Fruit fly (Drosophila melanogaster): ENCODE results near the gene CG14811.

The CG14811 gene

dm6 chrX:1854873-1855272, 32.7 kb upstream of the CG14811 start:
- TF ChIP-seq lola (GFP tag; optimal IDR thresholded peaks at IDR 0.05) (no peak), Rel (GFP tag; optimal IDR thresholded peaks at IDR 0.05) (no peak), Rel (tag; optimal IDR thresholded peaks at IDR 0.05) (peak; percentile 60)

DNA sequence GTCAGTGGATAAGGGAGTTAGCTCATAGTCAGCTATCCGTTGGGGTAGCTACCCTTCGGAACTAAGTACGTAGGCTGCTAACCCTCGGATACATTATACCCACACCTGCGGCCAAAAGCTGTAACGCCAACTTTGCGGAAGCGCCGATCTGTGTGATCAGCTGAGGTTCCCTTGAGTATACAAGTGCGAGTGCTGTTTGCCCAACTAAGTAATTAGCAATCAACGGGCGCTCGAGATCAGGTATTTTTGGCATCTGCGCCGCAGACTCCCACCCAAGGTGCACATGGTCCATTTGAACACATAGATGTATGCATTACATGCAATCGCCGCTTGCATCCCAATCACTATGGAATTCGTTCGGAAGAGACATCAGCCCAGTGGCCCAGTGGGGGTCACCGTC, 31.9 kb upstream of the CG14811 start:
- peak; percentile 53 for TF ChIP-seq CG32264 (GFP tag; optimal IDR thresholded peaks at IDR 0.05)
- no peak for TF ChIP-seq Mio (GFP tag; optimal IDR thresholded peaks at IDR 0.05)
- no peak for TF ChIP-seq tai (GFP tag; optimal IDR thresholded peaks at IDR 0.05)
- no peak for TF ChIP-seq usp (GFP tag; optimal IDR thresholded peaks at IDR 0.05)
- peak; percentile 45 for TF ChIP-seq Sp1 (GFP tag; optimal IDR thresholded peaks at IDR 0.05)
- TF ChIP-seq OdsH (GFP tag; optimal IDR thresholded peaks at IDR 0.05) = peak; percentile 43
- peak; percentile 53 for TF ChIP-seq rgr (GFP tag; optimal IDR thresholded peaks at IDR 0.05)
- peak; percentile 98 for TF ChIP-seq Hr83 (GFP tag; optimal IDR thresholded peaks at IDR 0.05; ENCODE audit: poor library complexity, severe bottlenecking)
- peak; percentile 17 for TF ChIP-seq HLH106 (tag; optimal IDR thresholded peaks at IDR 0.05)
- TF ChIP-seq Myc (optimal IDR thresholded peaks at IDR 0.05) = no peak
- no peak for TF ChIP-seq Hr78 (GFP tag; optimal IDR thresholded peaks at IDR 0.05)
- peak; percentile 62 for TF ChIP-seq jim (GFP tag; optimal IDR thresholded peaks at IDR 0.05)
- TF ChIP-seq br (GFP tag; optimal IDR thresholded peaks at IDR 0.05) = peak; percentile 40
- TF ChIP-seq lola (GFP tag; optimal IDR thresholded peaks at IDR 0.05) = no peak
- no peak for TF ChIP-seq psq (GFP tag; optimal IDR thresholded peaks at IDR 0.05)
- TF ChIP-seq dmrt93B (GFP tag; optimal IDR thresholded peaks at IDR 0.05) = no peak
- no peak for TF ChIP-seq woc (GFP tag; optimal IDR thresholded peaks at IDR 0.05)
- TF ChIP-seq dl (GFP tag; optimal IDR thresholded peaks at IDR 0.05; ENCODE audit: insufficient read depth in 1 of 2, partially characterized antibody in 2 of 2) = no peak
- no peak for TF ChIP-seq Rel (GFP tag; optimal IDR thresholded peaks at IDR 0.05)
- TF ChIP-seq Rel (tag; optimal IDR thresholded peaks at IDR 0.05) = no peak
- TF ChIP-seq h (GFP tag; optimal IDR thresholded peaks at IDR 0.05) = peak; percentile 82
- no peak for TF ChIP-seq sage (GFP tag; optimal IDR thresholded peaks at IDR 0.05)
- peak; percentile 11 for TF ChIP-seq sv (GFP tag; optimal IDR thresholded peaks at IDR 0.05)
- TF ChIP-seq Dif (GFP tag; optimal IDR thresholded peaks at IDR 0.05; ENCODE audit: partially characterized antibody) = no peak
- TF ChIP-seq Jra (GFP tag; optimal IDR thresholded peaks at IDR 0.05) = peak; percentile 25
- TF ChIP-seq N (GFP tag; optimal IDR thresholded peaks at IDR 0.05) = no peak
- no peak for TF ChIP-seq Dfd (GFP tag; optimal IDR thresholded peaks at IDR 0.05)
- TF ChIP-seq Vsx2 (GFP tag; optimal IDR thresholded peaks at IDR 0.05; ENCODE audit: partially characterized antibody) = no peak
- no peak for TF ChIP-seq Abd-B (GFP tag; optimal IDR thresholded peaks at IDR 0.05)
- TF ChIP-seq brk (GFP tag; optimal IDR thresholded peaks at IDR 0.05) = no peak
- TF ChIP-seq fru (GFP tag; optimal IDR thresholded peaks at IDR 0.05) = peak; percentile 27
- TF ChIP-seq pan (optimal IDR thresholded peaks at IDR 0.05) = no peak
- peak; percentile 13 for TF ChIP-seq GATAd (GFP tag; optimal IDR thresholded peaks at IDR 0.05)
- no peak for TF ChIP-seq dsf (GFP tag; optimal IDR thresholded peaks at IDR 0.05; ENCODE audit: borderline replicate concordance)
- TF ChIP-seq Hnf4 (GFP tag; optimal IDR thresholded peaks at IDR 0.05) = peak; percentile 41
- TF ChIP-seq CrebA (GFP tag; optimal IDR thresholded peaks at IDR 0.05; ENCODE audit: borderline replicate concordance) = no peak
- peak in 1 of 2 experiments; percentile 57 for TF ChIP-seq foxo (GFP tag; optimal IDR thresholded peaks at IDR 0.05)
- no peak for TF ChIP-seq ey (GFP tag; optimal IDR thresholded peaks at IDR 0.05)
- TF ChIP-seq CG9705 (GFP tag; optimal IDR thresholded peaks at IDR 0.05) = peak; percentile 11

DNA sequence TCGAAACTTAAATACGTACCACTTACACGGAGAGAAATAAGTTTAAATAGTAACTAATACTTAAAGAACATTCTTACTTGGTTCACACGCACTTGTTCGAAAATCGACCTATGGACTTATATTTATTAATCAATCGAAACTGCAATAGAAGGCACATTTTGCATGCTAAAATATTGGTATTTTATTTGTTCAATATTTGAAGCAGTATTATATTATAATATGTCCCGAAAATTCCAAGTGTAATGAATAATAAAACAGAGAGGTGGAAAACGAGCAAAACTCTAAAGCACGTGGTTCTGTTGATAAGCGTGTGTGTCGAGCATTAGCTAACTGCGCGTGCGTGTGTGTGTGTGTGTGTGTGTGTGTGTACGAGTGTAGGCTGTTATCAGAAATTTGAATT, 27.7 kb upstream of the CG14811 start:
- peak; percentile 58 for TF ChIP-seq psq (GFP tag; optimal IDR thresholded peaks at IDR 0.05)
- peak; percentile 72 for TF ChIP-seq br (GFP tag; optimal IDR thresholded peaks at IDR 0.05)
- no peak for TF ChIP-seq tai (GFP tag; optimal IDR thresholded peaks at IDR 0.05)
- TF ChIP-seq CG9705 (GFP tag; optimal IDR thresholded peaks at IDR 0.05) = no peak
- TF ChIP-seq fru (GFP tag; optimal IDR thresholded peaks at IDR 0.05) = peak; percentile 72
- TF ChIP-seq Rel (GFP tag; optimal IDR thresholded peaks at IDR 0.05) = no peak
- peak; percentile 11 for TF ChIP-seq Rel (tag; optimal IDR thresholded peaks at IDR 0.05)
- peak; percentile 88 for TF ChIP-seq sv (GFP tag; optimal IDR thresholded peaks at IDR 0.05)
- peak; percentile 34 for TF ChIP-seq woc (GFP tag; optimal IDR thresholded peaks at IDR 0.05)
- peak; percentile 69 for TF ChIP-seq Sp1 (GFP tag; optimal IDR thresholded peaks at IDR 0.05)
- TF ChIP-seq pan (optimal IDR thresholded peaks at IDR 0.05) = no peak
- TF ChIP-seq Hnf4 (GFP tag; optimal IDR thresholded peaks at IDR 0.05) = peak; percentile 55
- TF ChIP-seq Mio (GFP tag; optimal IDR thresholded peaks at IDR 0.05) = no peak
- peak; percentile 56 for TF ChIP-seq HLH106 (tag; optimal IDR thresholded peaks at IDR 0.05)
- TF ChIP-seq ey (GFP tag; optimal IDR thresholded peaks at IDR 0.05) = peak; percentile 71
- TF ChIP-seq foxo (GFP tag; optimal IDR thresholded peaks at IDR 0.05) = peak in 1 of 2 experiments; percentile 77
- peak; percentile 80 for TF ChIP-seq h (GFP tag; optimal IDR thresholded peaks at IDR 0.05)
- peak; percentile 10 for TF ChIP-seq sage (GFP tag; optimal IDR thresholded peaks at IDR 0.05)
- no peak for TF ChIP-seq dmrt93B (GFP tag; optimal IDR thresholded peaks at IDR 0.05)
- TF ChIP-seq OdsH (GFP tag; optimal IDR thresholded peaks at IDR 0.05) = peak; percentile 76
- TF ChIP-seq rgr (GFP tag; optimal IDR thresholded peaks at IDR 0.05) = peak; percentile 77
- peak; percentile 51 for TF ChIP-seq Jra (GFP tag; optimal IDR thresholded peaks at IDR 0.05)

Measured in whole organism, wandering third instar larva.